Fruit fly (Drosophila melanogaster) whole organism, embryonic: ENCODE data around the gene ebd2.

Source experiments
- Ada2b ChIP-seq: fragments of 200-800 bp; sonication (Bioruptor generic); IDR thresholded peaks from 2 replicates; pipeline ENCODE4 v1.3.6; 2022; ENCODE audit warnings: missing biosample characterization, missing genetic modification characterization
- Asciz ChIP-seq: fragments of 200-800 bp; sonication (Bioruptor generic); optimal IDR thresholded peaks from 2 replicates; lab custom pipeline; 2017; ENCODE audit warnings: missing biosample characterization, mild to moderate bottlenecking, missing genetic modification characterization, missing genetic modification reagents
- BEAF-32 ChIP-seq: fragments of 200-800 bp; sonication (Bioruptor generic); optimal IDR thresholded peaks from 3 replicates; lab custom pipeline; 2017; ENCODE audit warnings: missing biosample characterization, missing genetic modification characterization, mild to moderate bottlenecking, moderate library complexity, missing genetic modification reagents
- CG10979 ChIP-seq: fragments of 200-800 bp; sonication (Bioruptor generic); optimal IDR thresholded peaks from 2 replicates; lab custom pipeline; 2018; ENCODE audit warnings: missing biosample characterization, mild to moderate bottlenecking, missing genetic modification characterization, moderate library complexity
- CG11398 ChIP-seq: fragments of 200-800 bp; sonication (Bioruptor generic); optimal IDR thresholded peaks from 2 replicates; lab custom pipeline; 2016; ENCODE audit warnings: missing biosample characterization, missing genetic modification characterization
- CG11695 ChIP-seq: fragments of 200-800 bp; sonication (Bioruptor generic); IDR thresholded peaks from 3 replicates; pipeline ENCODE4 v1.3.6; 2022; ENCODE audit warnings: missing biosample characterization, missing genetic modification characterization
- CG15514 ChIP-seq: fragments of 200-800 bp; sonication (Bioruptor generic); optimal IDR thresholded peaks from 3 replicates; lab custom pipeline; 2017; ENCODE audit warnings: missing biosample characterization, missing genetic modification characterization, mild to moderate bottlenecking, moderate library complexity, missing genetic modification reagents
- CG31388 ChIP-seq: fragments of 200-800 bp; sonication (Bioruptor generic); optimal IDR thresholded peaks from 2 replicates; lab custom pipeline; 2016; ENCODE audit warnings: missing biosample characterization, missing genetic modification characterization
- CG32767 ChIP-seq: fragments of 200-800 bp; sonication (Bioruptor generic); IDR thresholded peaks from 2 replicates; pipeline ENCODE4 v1.3.6; 2022; ENCODE audit warnings: missing biosample characterization, missing genetic modification characterization
- CG6175 ChIP-seq: fragments of 200-800 bp; sonication (Bioruptor generic); IDR thresholded peaks from 3 replicates; pipeline ENCODE4 v1.3.6; 2022; ENCODE audit warnings: missing biosample characterization, missing genetic modification characterization
- CG6254 ChIP-seq: fragments of 200-800 bp; sonication (Bioruptor generic); optimal IDR thresholded peaks from 3 replicates; lab custom pipeline; 2017; ENCODE audit warnings: mild to moderate bottlenecking, missing biosample characterization, missing genetic modification reagents, missing genetic modification characterization
- CG8944 ChIP-seq: fragments of 200-800 bp; sonication (Bioruptor generic); optimal IDR thresholded peaks from 3 replicates; lab custom pipeline; 2016; ENCODE audit warnings: missing biosample characterization, missing genetic modification characterization
- CG9797 ChIP-seq: fragments of 200-800 bp; sonication (Bioruptor generic); optimal IDR thresholded peaks from 3 replicates; lab custom pipeline; 2018; ENCODE audit warnings: missing biosample characterization, mild to moderate bottlenecking, missing genetic modification characterization
- Chrac-16 ChIP-seq: fragments of 200-800 bp; sonication (Bioruptor generic); optimal IDR thresholded peaks from 3 replicates; lab custom pipeline; 2016; ENCODE audit warnings: missing biosample characterization, missing genetic modification characterization
- Dfd ChIP-seq, 2 experiments: fragments of >200 bp; optimal IDR thresholded peaks; 2 replicates each; lab custom pipeline; 2017; ENCODE audit warnings: missing biosample characterization in 2 of 2, missing genetic modification characterization in 2 of 2
- Dll ChIP-seq: fragments of 200-800 bp; sonication (Bioruptor generic); IDR thresholded peaks from 4 replicates; pipeline ENCODE4 v1.3.6; 2022; ENCODE audit warnings: missing biosample characterization, missing genetic modification characterization; ENCODE audit not compliant: partially characterized antibody
- Dref ChIP-seq: fragments of 200-800 bp; sonication (Bioruptor generic); IDR thresholded peaks from 2 replicates; pipeline ENCODE4 v1.3.6; 2022; ENCODE audit warnings: missing biosample characterization, missing genetic modification characterization
- E2f1 ChIP-seq: fragments of 200-800 bp; sonication (Bioruptor generic); IDR thresholded peaks from 2 replicates; pipeline ENCODE4 v1.3.6; 2022; ENCODE audit warnings: missing biosample characterization, missing genetic modification characterization
- E2f2 ChIP-seq: fragments of 200-800 bp; sonication (Bioruptor generic); IDR thresholded peaks from 2 replicates; pipeline ENCODE4 v1.3.6; 2022; ENCODE audit warnings: missing biosample characterization, missing genetic modification characterization
- Ets97D ChIP-seq: fragments of 200-800 bp; sonication (Bioruptor generic); optimal IDR thresholded peaks from 3 replicates; lab custom pipeline; 2016; ENCODE audit warnings: missing biosample characterization, missing genetic modification characterization
- Fer1 ChIP-seq: fragments of 200-800 bp; sonication (Bioruptor generic); optimal IDR thresholded peaks from 2 replicates; lab custom pipeline; 2017; ENCODE audit warnings: missing biosample characterization, mild to moderate bottlenecking, missing genetic modification characterization
- GATAe ChIP-seq: fragments of 200-800 bp; sonication (Bioruptor generic); conservative IDR thresholded peaks from 2 replicates; pipeline ENCODE4 v1.3.6; 2022; ENCODE audit warnings: missing biosample characterization, missing genetic modification characterization
- Sox102F ChIP-seq: fragments of 200-800 bp; sonication (Bioruptor generic); optimal IDR thresholded peaks from 2 replicates; lab custom pipeline; 2018; ENCODE audit warnings: missing biosample characterization, mild to moderate bottlenecking, missing genetic modification characterization, moderate library complexity
- YL-1 ChIP-seq: fragments of 200-800 bp; sonication (Bioruptor generic); optimal IDR thresholded peaks from 3 replicates; lab custom pipeline; 2017; ENCODE audit warnings: missing biosample characterization, mild to moderate bottlenecking, missing genetic modification characterization
- ab ChIP-seq: fragments of 200-800 bp; sonication (Bioruptor generic); optimal IDR thresholded peaks from 2 replicates; lab custom pipeline; 2016; ENCODE audit warnings: missing biosample characterization, missing genetic modification characterization
- ase ChIP-seq: fragments of 200-800 bp; sonication (Bioruptor generic); IDR thresholded peaks from 3 replicates; pipeline ENCODE4 v1.3.6; 2022; ENCODE audit warnings: missing biosample characterization, missing genetic modification characterization
- bbx ChIP-seq: fragments of 200-800 bp; sonication (Bioruptor generic); IDR thresholded peaks from 2 replicates; pipeline ENCODE4 v1.3.6; 2022; ENCODE audit warnings: missing biosample characterization, missing genetic modification characterization; ENCODE audit not compliant: partially characterized antibody
- cg ChIP-seq: fragments of 200-800 bp; sonication (Bioruptor generic); optimal IDR thresholded peaks from 3 replicates; lab custom pipeline; 2019; ENCODE audit warnings: missing biosample characterization, mild to moderate bottlenecking, missing genetic modification characterization, moderate library complexity
- chm ChIP-seq: fragments of 200-800 bp; sonication (Bioruptor generic); IDR thresholded peaks from 2 replicates; pipeline ENCODE4 v1.3.6; 2022; ENCODE audit warnings: missing biosample characterization, missing genetic modification characterization
- dati ChIP-seq: fragments of 200-800 bp; sonication (Bioruptor generic); IDR thresholded peaks from 2 replicates; pipeline ENCODE4 v1.3.6; 2022; ENCODE audit warnings: missing biosample characterization, missing genetic modification characterization
- dm ChIP-seq: fragments of 200-800 bp; sonication (Bioruptor generic); optimal IDR thresholded peaks from 3 replicates; lab custom pipeline; 2016; ENCODE audit warnings: missing biosample characterization, missing genetic modification characterization
- fd3F ChIP-seq: fragments of 200-800 bp; sonication (Bioruptor generic); optimal IDR thresholded peaks from 2 replicates; lab custom pipeline; 2018; ENCODE audit warnings: missing biosample characterization, mild to moderate bottlenecking, missing genetic modification characterization, moderate library complexity
- gcm2 ChIP-seq: fragments of 200-800 bp; sonication (Bioruptor generic); optimal IDR thresholded peaks from 2 replicates; lab custom pipeline; 2016; ENCODE audit warnings: missing biosample characterization, missing genetic modification characterization
- her ChIP-seq: fragments of 200-800 bp; sonication (Bioruptor generic); optimal IDR thresholded peaks from 2 replicates; lab custom pipeline; 2016; ENCODE audit warnings: missing biosample characterization, missing genetic modification characterization
- kah ChIP-seq: fragments of 200-800 bp; sonication (Bioruptor generic); optimal IDR thresholded peaks from 2 replicates; lab custom pipeline; 2018; ENCODE audit warnings: missing biosample characterization, mild to moderate bottlenecking, missing genetic modification characterization
- knrl ChIP-seq: fragments of 200-800 bp; sonication (Bioruptor generic); IDR thresholded peaks from 3 replicates; pipeline ENCODE4 v1.3.6; 2022; ENCODE audit warnings: missing biosample characterization, missing genetic modification characterization; ENCODE audit not compliant: partially characterized antibody
- prd ChIP-seq, 3 experiments: fragments of >200 bp in 2 of 3; fragments of 200-800 bp in 1 of 3; sonication (Bioruptor generic) in 1 of 3; optimal IDR thresholded peaks in 2 of 3; IDR thresholded peaks in 1 of 3; 2 replicates in 2 of 3; 3 replicates in 1 of 3; pipeline versions ENCODE4 v1.3.6 to Lab custom; 2017 to 2022; ENCODE audit warnings: missing biosample characterization in 1 of 3, missing genetic modification characterization in 1 of 3
- pros ChIP-seq: fragments of 200-800 bp; sonication (Bioruptor generic); optimal IDR thresholded peaks from 3 replicates; lab custom pipeline; 2019; ENCODE audit warnings: missing biosample characterization, mild to moderate bottlenecking, missing genetic modification characterization, moderate library complexity
- pum ChIP-seq: fragments of 200-800 bp; sonication (Bioruptor generic); optimal IDR thresholded peaks from 2 replicates; lab custom pipeline; 2016; ENCODE audit warnings: missing biosample characterization, missing genetic modification characterization
- repo ChIP-seq: fragments of 200-800 bp; sonication (Bioruptor generic); optimal IDR thresholded peaks from 2 replicates; lab custom pipeline; 2016; ENCODE audit warnings: missing biosample characterization, missing genetic modification characterization
- rib ChIP-seq: fragments of 200-800 bp; sonication (Bioruptor generic); IDR thresholded peaks from 2 replicates; pipeline ENCODE4 v1.3.6; 2022; ENCODE audit warnings: missing biosample characterization, missing genetic modification characterization
- row ChIP-seq: fragments of 200-800 bp; sonication (Bioruptor generic); IDR thresholded peaks from 3 replicates; pipeline ENCODE4 v1.3.6; 2022; ENCODE audit warnings: missing biosample characterization, missing genetic modification characterization
- sim ChIP-seq: fragments of 200-800 bp; sonication (Bioruptor generic); IDR thresholded peaks from 2 replicates; pipeline ENCODE4 v1.3.6; 2022; ENCODE audit warnings: missing biosample characterization, missing genetic modification characterization
- sna ChIP-seq: fragments of 200-800 bp; sonication (Bioruptor generic); IDR thresholded peaks from 2 replicates; pipeline ENCODE4 v1.3.6; 2022; ENCODE audit warnings: missing biosample characterization, missing genetic modification characterization; ENCODE audit not compliant: partially characterized antibody
- tgo ChIP-seq: fragments of 200-800 bp; sonication (Bioruptor generic); IDR thresholded peaks from 3 replicates; pipeline ENCODE4 v1.3.6; 2022; ENCODE audit warnings: missing biosample characterization, missing genetic modification characterization
- trh ChIP-seq: fragments of 200-800 bp; sonication (Bioruptor generic); optimal IDR thresholded peaks from 2 replicates; lab custom pipeline; 2016; ENCODE audit warnings: missing biosample characterization, missing genetic modification characterization
- ttk ChIP-seq: fragments of 200-800 bp; sonication (Bioruptor generic); IDR thresholded peaks from 2 replicates; pipeline ENCODE4 v2.1.2; 2022; ENCODE audit warnings: missing biosample characterization, missing genetic modification characterization
- unc-4 ChIP-seq: fragments of 200-800 bp; sonication (Bioruptor generic); IDR thresholded peaks from 2 replicates; pipeline ENCODE4 v1.3.6; 2022; ENCODE audit warnings: missing biosample characterization, missing genetic modification characterization; ENCODE audit not compliant: partially characterized antibody

The ebd2 gene

dm6 chr3L:21343254-21344083 lies 5.6 kb downstream of the ebd2 start, which contains the start of the genes Tbc1d8-9 and CG32436:
Gene Tbc1d8-9 (minus strand): TSS chr3L:21343716.
Gene CG32436 (plus strand): TSS chr3L:21344033.
- TF ChIP-seq fd3F (GFP tag; lab: Kevin White, UChicago) (no peak), ab (GFP tag; lab: Kevin White, UChicago) (no peak), CG32767 (GFP tag; lab: Robert Waterston, UW) (peak; percentile 73), row (GFP tag; lab: Robert Waterston, UW) (peak; percentile 41; the same call in 1 of the 3 replicates), bbx (GFP tag; lab: Robert Waterston, UW) (peak; percentile 46; the same call in 1 of the 2 replicates), CG11398 (GFP tag; lab: Kevin White, UChicago) (no peak), CG10979 (tag; lab: Kevin White, UChicago) (peak; percentile 24), ttk (GFP tag; lab: Robert Waterston, UW) (no peak), pros (no peak), Sox102F (GFP tag; lab: Kevin White, UChicago) (no peak), CG6175 (GFP tag; lab: Robert Waterston, UW) (no peak), CG9797 (GFP tag; lab: Kevin White, UChicago) (peak; percentile 77), dati (no peak), GATAe (GFP tag; lab: Robert Waterston, UW) (no peak), her (no peak), repo (GFP tag; lab: Kevin White, UChicago) (no peak), Asciz (GFP tag; lab: Kevin White, UChicago) (no peak), Ada2b (no peak), Dref (GFP tag; lab: Robert Waterston, UW) (0 out of 2 replicates have a peak, but pooled peaks have one; percentile 29), unc-4 (peak; percentile 37; the same call in 1 of the 2 replicates), pum (no peak), cg (GFP tag; lab: Kevin White, UChicago) (peak; percentile 74), rib (no peak), Fer1 (peak; percentile 12), CG8944 (no peak), kah (GFP tag; lab: Kevin White, UChicago) (no peak), Dfd (GFP tag; optimal IDR thresholded peaks at IDR 0.05; lab: Kevin White, UChicago) (no peak), knrl (GFP tag; lab: Robert Waterston, UW) (no peak), prd (optimal IDR thresholded peaks at IDR 0.05; lab: Kevin White, UChicago) (no peak), prd (GFP tag; IDR thresholded peaks at IDR 0.05; lab: Robert Waterston, UW) (no peak), CG15514 (peak; percentile 92), CG11695 (GFP tag; lab: Robert Waterston, UW) (no peak), Chrac-16 (GFP tag; lab: Kevin White, UChicago) (no peak), trh (GFP tag; lab: Kevin White, UChicago) (no peak), tgo (GFP tag; lab: Robert Waterston, UW) (no peak), dm (GFP tag; lab: Kevin White, UChicago) (peak; percentile 1), CG6254 (GFP tag; lab: Kevin White, UChicago) (no peak), sna (no peak), Ets97D (GFP tag; lab: Kevin White, UChicago) (peak; percentile 56), E2f2 (GFP tag; lab: Robert Waterston, UW) (peak; percentile 79), sim (GFP tag; lab: Robert Waterston, UW) (no peak), ase (GFP tag; lab: Robert Waterston, UW) (no peak), BEAF-32 (peak; percentile 39), Dll (GFP tag; lab: Robert Waterston, UW) (peak; percentile 38; the same call in 1 of the 4 replicates), CG31388 (GFP tag; lab: Kevin White, UChicago) (no peak), chm (GFP tag; lab: Robert Waterston, UW) (no peak), E2f1 (GFP tag; lab: Robert Waterston, UW) (no peak), YL-1 (GFP tag; lab: Kevin White, UChicago) (peak; percentile 37), gcm2 (GFP tag; lab: Kevin White, UChicago) (no peak)
